Worm (Caenorhabditis elegans): ENCODE measurements around the gene ZK177.9.

The ZK177.9 gene

ce11 chrII:5531855-5532328, 14.3 kb upstream of the ZK177.9 start, which contains the start of gene C17C3.9:
Gene C17C3.9, minus strand, starts transcription at chrII:5532278.
- no peak for TF ChIP-seq pha-4 (tag; optimal IDR thresholded peaks at IDR 0.05)
- no peak for TF ChIP-seq bed-3 (GFP tag; optimal IDR thresholded peaks at IDR 0.05)
- TF ChIP-seq lin-32 (GFP tag; optimal IDR thresholded peaks at IDR 0.05) = no peak
- TF ChIP-seq cnd-1 (tag; optimal IDR thresholded peaks at IDR 0.05) = no peak
- TF ChIP-seq hlh-1 (tag; optimal IDR thresholded peaks at IDR 0.05) = no peak
- no peak for TF ChIP-seq zip-8 (tag; optimal IDR thresholded peaks at IDR 0.05)
- no peak for TF ChIP-seq ces-1 (GFP tag; optimal IDR thresholded peaks at IDR 0.05)
- TF ChIP-seq M03D4.4 (tag; optimal IDR thresholded peaks at IDR 0.05) = no peak
- no peak for TF ChIP-seq nhr-237 (tag; optimal IDR thresholded peaks at IDR 0.05)
- TF ChIP-seq mls-2 (tag; optimal IDR thresholded peaks at IDR 0.05) = no peak
- TF ChIP-seq mep-1 (tag; optimal IDR thresholded peaks at IDR 0.05) = no peak
- no peak for TF ChIP-seq elt-3 (tag; optimal IDR thresholded peaks at IDR 0.05)
- no peak for TF ChIP-seq snpc-4 (tag; optimal IDR thresholded peaks at IDR 0.05)
- no peak for TF ChIP-seq flh-1 (GFP tag; optimal IDR thresholded peaks at IDR 0.05)
- no peak for TF ChIP-seq ztf-11 (tag; optimal IDR thresholded peaks at IDR 0.05)
- TF ChIP-seq mab-5 (tag; optimal IDR thresholded peaks at IDR 0.05) = no peak
- TF ChIP-seq ceh-39 (tag; optimal IDR thresholded peaks at IDR 0.05) = no peak
- no peak for TF ChIP-seq lin-13 (tag; optimal IDR thresholded peaks at IDR 0.05)
- TF ChIP-seq unc-39 (tag; optimal IDR thresholded peaks at IDR 0.05) = no peak

ce11 chrII:5527841-5528240, 10.3 kb upstream of the ZK177.9 start, which contains the start of gene ZK177.1:
Gene ZK177.1, plus strand, starts transcription at chrII:5528141.
- TF ChIP-seq mls-2 (tag; optimal IDR thresholded peaks at IDR 0.05) (no peak), hlh-1 (tag; optimal IDR thresholded peaks at IDR 0.05) (no peak), nhr-76 (tag; optimal IDR thresholded peaks at IDR 0.05) (no peak), unc-62 (GFP tag; optimal IDR thresholded peaks at IDR 0.05) (no peak), sptf-1 (tag; optimal IDR thresholded peaks at IDR 0.05) (no peak), mep-1 (tag; optimal IDR thresholded peaks at IDR 0.05) (no peak), lsy-2 (tag; optimal IDR thresholded peaks at IDR 0.05) (no peak), ceh-39 (tag; optimal IDR thresholded peaks at IDR 0.05) (no peak), mab-5 (tag; optimal IDR thresholded peaks at IDR 0.05) (no peak), sem-2 (GFP tag; optimal IDR thresholded peaks at IDR 0.05) (no peak), ceh-43 (GFP tag; optimal IDR thresholded peaks at IDR 0.05) (no peak), nhr-2 (tag; optimal IDR thresholded peaks at IDR 0.05) (no peak), unc-120 (tag; optimal IDR thresholded peaks at IDR 0.05; ENCODE audit: poor library complexity, severe bottlenecking) (no peak)

ce11 chrII:5525297-5525696, 7.8 kb upstream of the ZK177.9 start, which contains the start of gene tbx-35:
Gene tbx-35, minus strand, starts transcription at chrII:5525397.
- TF ChIP-seq nhr-76 (tag; optimal IDR thresholded peaks at IDR 0.05) (no peak), cnd-1 (tag; optimal IDR thresholded peaks at IDR 0.05) (no peak), elt-3 (tag; optimal IDR thresholded peaks at IDR 0.05) (no peak), ceh-43 (GFP tag; optimal IDR thresholded peaks at IDR 0.05) (no peak), hlh-1 (tag; optimal IDR thresholded peaks at IDR 0.05) (no peak), nhr-28 (tag; optimal IDR thresholded peaks at IDR 0.05) (no peak), lin-32 (GFP tag; optimal IDR thresholded peaks at IDR 0.05) (no peak), snpc-4 (tag; optimal IDR thresholded peaks at IDR 0.05) (no peak), tbx-8 (GFP tag; optimal IDR thresholded peaks at IDR 0.05) (no peak), unc-62 (GFP tag; optimal IDR thresholded peaks at IDR 0.05) (no peak), lin-13 (tag; optimal IDR thresholded peaks at IDR 0.05) (no peak), drap-1 (GFP tag; optimal IDR thresholded peaks at IDR 0.05) (no peak), mab-5 (tag; optimal IDR thresholded peaks at IDR 0.05) (no peak)

- TF ChIP-seq unc-39 (tag; optimal IDR thresholded peaks at IDR 0.05) (no peak), bed-3 (GFP tag; optimal IDR thresholded peaks at IDR 0.05) (no peak), pha-4 (tag; optimal IDR thresholded peaks at IDR 0.05) (no peak), unc-120 (tag; optimal IDR thresholded peaks at IDR 0.05; ENCODE audit: poor library complexity, severe bottlenecking) (no peak), nhr-12 (tag; optimal IDR thresholded peaks at IDR 0.05) (no peak), nhr-76 (tag; optimal IDR thresholded peaks at IDR 0.05) (no peak)
Measured at ce11 chrII:5522637-5523036, 5.1 kb upstream of the ZK177.9 start, which contains the start of gene ZK177.11. Gene ZK177.11, plus strand, starts transcription at chrII:5522937.

- TF ChIP-seq mab-5 (tag; optimal IDR thresholded peaks at IDR 0.05) (no peak), ztf-11 (tag; optimal IDR thresholded peaks at IDR 0.05) (no peak), nhr-76 (tag; optimal IDR thresholded peaks at IDR 0.05) (no peak), cnd-1 (tag; optimal IDR thresholded peaks at IDR 0.05) (no peak), elt-3 (tag; optimal IDR thresholded peaks at IDR 0.05) (no peak), nhr-2 (tag; optimal IDR thresholded peaks at IDR 0.05) (no peak), ham-2 (GFP tag; optimal IDR thresholded peaks at IDR 0.05) (no peak), unc-39 (tag; optimal IDR thresholded peaks at IDR 0.05) (no peak), lsy-2 (tag; optimal IDR thresholded peaks at IDR 0.05) (no peak), ces-1 (GFP tag; optimal IDR thresholded peaks at IDR 0.05) (no peak), ceh-43 (GFP tag; optimal IDR thresholded peaks at IDR 0.05) (no peak), mep-1 (tag; optimal IDR thresholded peaks at IDR 0.05) (no peak), M03D4.4 (tag; optimal IDR thresholded peaks at IDR 0.05) (no peak), nhr-12 (tag; optimal IDR thresholded peaks at IDR 0.05) (no peak), pha-4 (tag; optimal IDR thresholded peaks at IDR 0.05) (no peak), bed-3 (GFP tag; optimal IDR thresholded peaks at IDR 0.05) (no peak), lin-32 (GFP tag; optimal IDR thresholded peaks at IDR 0.05) (no peak)
Measured at ce11 chrII:5521411-5521810, 3.9 kb upstream of the ZK177.9 start, which contains the start of gene ZK177.12. Gene ZK177.12, plus strand, starts transcription at chrII:5521711.

All from whole organism, mixed stage, embryonic.